Fruit fly (Drosophila melanogaster) whole organism, embryonic: ENCODE measurements around the gene CG10750.

Experiments
- Aef1 ChIP-seq: fragments of 200-800 bp; sonication (Bioruptor generic); IDR thresholded peaks from 3 replicates; pipeline ENCODE4 v1.3.6; 2022; ENCODE audit warnings: missing biosample characterization, missing genetic modification characterization
- Asciz ChIP-seq: fragments of 200-800 bp; sonication (Bioruptor generic); optimal IDR thresholded peaks from 2 replicates; lab custom pipeline; 2017; ENCODE audit warnings: missing biosample characterization, mild to moderate bottlenecking, missing genetic modification characterization, missing genetic modification reagents
- Awh ChIP-seq: fragments of 200-800 bp; sonication (Bioruptor generic); IDR thresholded peaks from 2 replicates; pipeline ENCODE4, ENCODE4 v1.3.6; 2022; ENCODE audit warnings: missing biosample characterization, missing genetic modification characterization
- C15 ChIP-seq: fragments of 200-800 bp; sonication (Bioruptor generic); IDR thresholded peaks from 3 replicates; pipeline ENCODE4 v1.3.6; 2022; ENCODE audit warnings: missing biosample characterization, missing genetic modification characterization
- CG10565 ChIP-seq: fragments of 200-800 bp; sonication (Bioruptor generic); optimal IDR thresholded peaks from 3 replicates; lab custom pipeline; 2016; ENCODE audit warnings: missing biosample characterization, mild to moderate bottlenecking, missing genetic modification characterization
- CG11695 ChIP-seq: fragments of 200-800 bp; sonication (Bioruptor generic); IDR thresholded peaks from 3 replicates; pipeline ENCODE4 v1.3.6; 2022; ENCODE audit warnings: missing biosample characterization, missing genetic modification characterization
- CG11723 ChIP-seq: fragments of 200-800 bp; sonication (Bioruptor generic); optimal IDR thresholded peaks from 2 replicates; lab custom pipeline; 2017; ENCODE audit warnings: missing biosample characterization, mild to moderate bottlenecking, missing genetic modification characterization
- CG13424 ChIP-seq: fragments of 200-800 bp; sonication (Bioruptor generic); optimal IDR thresholded peaks from 2 replicates; lab custom pipeline; 2019; ENCODE audit warnings: missing biosample characterization, mild to moderate bottlenecking, missing genetic modification characterization, moderate library complexity
- CG15601 ChIP-seq: fragments of 200-800 bp; sonication (Bioruptor generic); optimal IDR thresholded peaks from 3 replicates; lab custom pipeline; 2019; ENCODE audit warnings: missing biosample characterization, mild to moderate bottlenecking, missing genetic modification characterization, moderate library complexity
- CG16779 ChIP-seq: fragments of 200-800 bp; sonication (Bioruptor generic); IDR thresholded peaks from 2 replicates; pipeline ENCODE4 v1.3.6; 2022; ENCODE audit warnings: missing biosample characterization, missing genetic modification characterization
- CG17186 ChIP-seq: fragments of 200-800 bp; sonication (Bioruptor generic); optimal IDR thresholded peaks from 3 replicates; lab custom pipeline; 2017; ENCODE audit warnings: missing biosample characterization, missing genetic modification reagents, missing genetic modification characterization
- CG17361 ChIP-seq: fragments of 200-800 bp; sonication (Bioruptor generic); IDR thresholded peaks from 3 replicates; pipeline ENCODE4 v1.3.6; 2022; ENCODE audit warnings: missing biosample characterization, missing genetic modification characterization
- CG1792 ChIP-seq: fragments of 200-800 bp; sonication (Bioruptor generic); optimal IDR thresholded peaks from 2 replicates; lab custom pipeline; 2016; ENCODE audit warnings: missing biosample characterization, missing genetic modification characterization
- CG18262 ChIP-seq: fragments of 200-800 bp; optimal IDR thresholded peaks from 3 replicates; lab custom pipeline; 2019; ENCODE audit warnings: missing biosample characterization, mild to moderate bottlenecking, missing genetic modification characterization, moderate library complexity
- CG1832 ChIP-seq: fragments of 200-800 bp; sonication (Bioruptor generic); optimal IDR thresholded peaks from 2 replicates; lab custom pipeline; 2017; ENCODE audit warnings: missing biosample characterization, mild to moderate bottlenecking, missing genetic modification characterization, inconsistent platforms
- CG3847 ChIP-seq: fragments of 200-800 bp; sonication (Bioruptor generic); IDR thresholded peaks from 2 replicates; pipeline ENCODE4 v1.3.6; 2022; ENCODE audit warnings: missing biosample characterization, missing genetic modification characterization
- CG6272 ChIP-seq: fragments of 200-800 bp; sonication (Bioruptor generic); IDR thresholded peaks from 2 replicates; pipeline ENCODE4 v1.3.6; 2022; ENCODE audit warnings: missing biosample characterization, missing genetic modification characterization
- CG6683 ChIP-seq: fragments of 200-800 bp; sonication (Bioruptor generic); optimal IDR thresholded peaks from 2 replicates; lab custom pipeline; 2017; ENCODE audit warnings: missing biosample characterization, mild to moderate bottlenecking, missing genetic modification characterization, missing genetic modification reagents
- CG8359 ChIP-seq: fragments of 200-800 bp; sonication (Bioruptor generic); optimal IDR thresholded peaks from 2 replicates; lab custom pipeline; 2017; ENCODE audit warnings: missing biosample characterization, mild to moderate bottlenecking, missing genetic modification characterization, borderline replicate concordance
- CkIIα-i1 ChIP-seq: fragments of 200-800 bp; sonication (Bioruptor generic); IDR thresholded peaks from 2 replicates; pipeline ENCODE4 v1.3.6; 2022; ENCODE audit warnings: missing biosample characterization, missing genetic modification characterization
- Dip3 ChIP-seq: fragments of 200-800 bp; sonication (Bioruptor generic); optimal IDR thresholded peaks from 3 replicates; lab custom pipeline; 2016; ENCODE audit warnings: missing biosample characterization, missing genetic modification characterization
- GATAe ChIP-seq: fragments of 200-800 bp; sonication (Bioruptor generic); conservative IDR thresholded peaks from 2 replicates; pipeline ENCODE4 v1.3.6; 2022; ENCODE audit warnings: missing biosample characterization, missing genetic modification characterization
- HLH3B ChIP-seq: fragments of 200-800 bp; sonication (Bioruptor generic); IDR thresholded peaks from 2 replicates; pipeline ENCODE4 v1.3.6; 2022; ENCODE audit warnings: missing biosample characterization, missing genetic modification characterization
- Jarid2 ChIP-seq: fragments of 200-800 bp; sonication (Bioruptor generic); optimal IDR thresholded peaks from 3 replicates; lab custom pipeline; 2017; ENCODE audit warnings: mild to moderate bottlenecking, missing biosample characterization, missing genetic modification reagents, missing genetic modification characterization
- MBD-R2 ChIP-seq: fragments of 200-800 bp; sonication (Bioruptor generic); IDR thresholded peaks from 2 replicates; pipeline ENCODE4 v1.3.6; 2022; ENCODE audit warnings: missing biosample characterization, missing genetic modification characterization
- MTF-1 ChIP-seq: fragments of 200-800 bp; sonication (Bioruptor generic); optimal IDR thresholded peaks from 2 replicates; lab custom pipeline; 2018; ENCODE audit warnings: missing biosample characterization, mild to moderate bottlenecking, missing genetic modification characterization, borderline replicate concordance
- NfI ChIP-seq: fragments of 200-800 bp; sonication (Bioruptor generic); optimal IDR thresholded peaks from 3 replicates; lab custom pipeline; 2018; ENCODE audit warnings: missing biosample characterization, mild to moderate bottlenecking, missing genetic modification characterization, moderate library complexity
- Trl ChIP-seq, 3 experiments: fragments of >200 bp in 2 of 3; fragments of 200-800 bp in 1 of 3; sonication (Bioruptor generic) in 1 of 3; optimal IDR thresholded peaks; 2 replicates in 1 of 3; 3 replicates in 2 of 3; lab custom pipeline; 2016 to 2017; ENCODE audit warnings: missing biosample characterization in 1 of 3, missing genetic modification characterization in 1 of 3
- Vsx1 ChIP-seq: fragments of 200-800 bp; sonication (Bioruptor generic); optimal IDR thresholded peaks from 2 replicates; lab custom pipeline; 2017; ENCODE audit warnings: missing biosample characterization, mild to moderate bottlenecking, missing genetic modification characterization, missing genetic modification reagents
- Xbp1 ChIP-seq: fragments of 200-800 bp; sonication (Bioruptor generic); optimal IDR thresholded peaks from 3 replicates; lab custom pipeline; 2016; ENCODE audit warnings: missing biosample characterization, mild to moderate bottlenecking, missing genetic modification characterization
- aop ChIP-seq: fragments of 200-800 bp; sonication (Bioruptor generic); IDR thresholded peaks from 2 replicates; pipeline ENCODE4 v1.3.6; 2022; ENCODE audit warnings: missing biosample characterization, missing genetic modification characterization
- ash1 ChIP-seq: fragments of 200-800 bp; sonication (Bioruptor generic); optimal IDR thresholded peaks from 2 replicates; lab custom pipeline; 2018; ENCODE audit warnings: missing biosample characterization, mild to moderate bottlenecking, missing genetic modification characterization
- bcd ChIP-seq: fragments of 200-800 bp; sonication (Bioruptor generic); optimal IDR thresholded peaks from 2 replicates; lab custom pipeline; 2017; ENCODE audit warnings: missing biosample characterization, mild to moderate bottlenecking, missing genetic modification characterization
- chif ChIP-seq, 2 experiments: fragments of 200-800 bp; sonication (Bioruptor generic); optimal IDR thresholded peaks; 3 replicates each; lab custom pipeline; 2016; ENCODE audit warnings: missing biosample characterization in 2 of 2, missing genetic modification characterization in 2 of 2
- dm ChIP-seq: fragments of 200-800 bp; sonication (Bioruptor generic); optimal IDR thresholded peaks from 3 replicates; lab custom pipeline; 2016; ENCODE audit warnings: missing biosample characterization, missing genetic modification characterization
- dmrt11E ChIP-seq: fragments of 200-800 bp; sonication (Bioruptor generic); optimal IDR thresholded peaks from 3 replicates; lab custom pipeline; 2018; ENCODE audit warnings: missing biosample characterization, mild to moderate bottlenecking, missing genetic modification characterization, moderate library complexity
- emc ChIP-seq: fragments of 200-800 bp; sonication (Bioruptor generic); optimal IDR thresholded peaks from 2 replicates; lab custom pipeline; 2016; ENCODE audit warnings: missing biosample characterization, missing genetic modification characterization
- fru ChIP-seq: fragments of >200 bp; optimal IDR thresholded peaks from 2 replicates; lab custom pipeline; 2017
- grn ChIP-seq: fragments of 200-800 bp; sonication (Bioruptor generic); optimal IDR thresholded peaks from 3 replicates; lab custom pipeline; 2017; ENCODE audit warnings: missing biosample characterization, missing genetic modification characterization
- ham ChIP-seq: fragments of 200-800 bp; sonication (Bioruptor generic); IDR thresholded peaks from 2 replicates; pipeline ENCODE4 v1.3.6; 2022; ENCODE audit warnings: missing biosample characterization, missing genetic modification characterization
- inv ChIP-seq: fragments of 200-800 bp; sonication (Bioruptor generic); IDR thresholded peaks from 2 replicates; pipeline ENCODE4 v1.3.6; 2022; ENCODE audit warnings: missing biosample characterization, missing genetic modification characterization; ENCODE audit not compliant: partially characterized antibody
- jing ChIP-seq: fragments of 200-800 bp; sonication (Bioruptor generic); optimal IDR thresholded peaks from 2 replicates; lab custom pipeline; 2018; ENCODE audit warnings: missing biosample characterization, mild to moderate bottlenecking, missing genetic modification characterization
- lola ChIP-seq, 3 experiments: fragments of >200 bp in 2 of 3; fragments of 200-800 bp in 1 of 3; sonication (Bioruptor generic) in 1 of 3; optimal IDR thresholded peaks; 2 replicates each; lab custom pipeline; 2017 to 2019; ENCODE audit warnings: missing biosample characterization in 3 of 3, missing genetic modification characterization in 3 of 3, mild to moderate bottlenecking in 1 of 3, moderate library complexity in 1 of 3
- lov ChIP-seq, 2 experiments: fragments of 200-800 bp in 1 of 2; fragments of >200 bp in 1 of 2; sonication (Bioruptor generic) in 1 of 2; IDR thresholded peaks in 1 of 2; optimal IDR thresholded peaks in 1 of 2; 2 replicates in 1 of 2; 3 replicates in 1 of 2; pipeline versions ENCODE4 v1.3.6 to Lab custom; 2017 to 2022; ENCODE audit warnings: missing biosample characterization in 1 of 2, missing genetic modification characterization in 1 of 2
- mirr ChIP-seq: fragments of 200-800 bp; sonication (Bioruptor generic); optimal IDR thresholded peaks from 3 replicates; lab custom pipeline; 2018; ENCODE audit warnings: missing biosample characterization, mild to moderate bottlenecking, missing genetic modification characterization
- pnt ChIP-seq: fragments of 200-800 bp; sonication (Bioruptor generic); optimal IDR thresholded peaks from 3 replicates; lab custom pipeline; 2016; ENCODE audit warnings: missing biosample characterization, missing genetic modification characterization
- sens ChIP-seq: fragments of 200-800 bp; sonication (Bioruptor generic); peaks from one replicate; lab custom pipeline; 2016; ENCODE audit warnings: missing biosample characterization, missing genetic modification characterization
- sqz ChIP-seq: fragments of 200-800 bp; sonication (Bioruptor generic); optimal IDR thresholded peaks from 3 replicates; lab custom pipeline; 2018; ENCODE audit warnings: missing biosample characterization, mild to moderate bottlenecking, missing genetic modification characterization
- tin ChIP-seq: fragments of 200-800 bp; sonication (Bioruptor generic); optimal IDR thresholded peaks from 3 replicates; lab custom pipeline; 2016; ENCODE audit warnings: missing biosample characterization, missing genetic modification characterization
- wek ChIP-seq: fragments of 200-800 bp; sonication (Bioruptor generic); optimal IDR thresholded peaks from 3 replicates; lab custom pipeline; 2018; ENCODE audit warnings: missing biosample characterization, mild to moderate bottlenecking, missing genetic modification characterization, moderate library complexity
- wor ChIP-seq: fragments of 200-800 bp; sonication (Bioruptor generic); IDR thresholded peaks from 2 replicates; pipeline ENCODE4 v1.3.6; 2022; ENCODE audit warnings: missing biosample characterization, missing genetic modification characterization

CG10750 gene

DNA sequence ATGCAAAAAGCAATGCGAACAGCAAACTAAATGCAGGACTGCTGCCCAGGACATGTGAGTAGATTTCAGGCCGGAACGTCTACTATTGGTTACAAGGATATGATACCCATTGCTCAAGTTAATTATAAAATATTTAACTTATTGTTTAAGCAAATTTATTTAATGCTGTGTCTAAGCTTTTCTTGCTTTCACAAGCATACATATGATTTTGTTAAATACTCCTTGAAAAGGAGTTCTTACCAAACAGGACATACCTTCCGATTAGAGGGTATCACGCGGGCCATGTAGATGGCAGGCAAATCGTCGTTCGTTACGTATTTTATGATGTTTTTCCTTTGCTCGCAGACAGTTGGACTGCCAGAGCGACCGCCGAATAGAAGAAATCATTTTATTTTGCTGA lies 14.5 kb upstream of the CG10750 start (continued):
- TF ChIP-seq CG8359 (GFP tag; lab: Kevin White, UChicago) (no peak), CG11695 (no peak), CG17361 (GFP tag; lab: Robert Waterston, UW) (0 out of 3 replicates have a peak, but pooled peaks have one; percentile 34), fru (no peak), lov (optimal IDR thresholded peaks at IDR 0.05; lab: Kevin White, UChicago) (no peak), lov (GFP tag; IDR thresholded peaks at IDR 0.05; lab: Robert Waterston, UW) (no peak), sqz (no peak), tin (peak; percentile 29), bcd (GFP tag; lab: Kevin White, UChicago) (peak; percentile 45), CG1832 (no peak), mirr (no peak), CG18262 (tag; lab: Kevin White, UChicago) (peak; percentile 40), Vsx1 (GFP tag; lab: Kevin White, UChicago) (no peak), pnt (GFP tag; lab: Kevin White, UChicago) (no peak), CG16779 (GFP tag; lab: Robert Waterston, UW) (no peak), HLH3B (GFP tag; lab: Robert Waterston, UW) (peak; percentile 44; the same call in 1 of the 2 replicates), CG17186 (no peak), dm (no peak), C15 (GFP tag; lab: Robert Waterston, UW) (no peak), ham (no peak), Asciz (GFP tag; lab: Kevin White, UChicago) (no peak), CG3847 (GFP tag; lab: Robert Waterston, UW) (no peak), emc (GFP tag; lab: Kevin White, UChicago) (no peak), Trl (optimal IDR thresholded peaks at IDR 0.05; lab: Kevin White, UChicago) (no peak), Trl (GFP tag; optimal IDR thresholded peaks at IDR 0.05; lab: Kevin White, UChicago) (no peak), Xbp1 (GFP tag; lab: Kevin White, UChicago) (peak; percentile 35), CG13424 (tag; lab: Kevin White, UChicago) (peak; percentile 41), dmrt11E (tag; lab: Kevin White, UChicago) (peak; percentile 44), NfI (GFP tag; lab: Kevin White, UChicago) (peak; percentile 24), grn (GFP tag; lab: Kevin White, UChicago) (no peak), CG1792 (GFP tag; lab: Kevin White, UChicago) (no peak), wek (GFP tag; lab: Kevin White, UChicago) (no peak), Jarid2 (GFP tag; lab: Kevin White, UChicago) (no peak), MTF-1 (GFP tag; lab: Kevin White, UChicago) (no peak), chif (GFP tag; optimal IDR thresholded peaks at IDR 0.05; lab: Kevin White, UChicago) (peak in 1 of 2 experiments; percentile 31), Awh (GFP tag; lab: Robert Waterston, UW) (no peak), jing (no peak), aop (GFP tag; lab: Robert Waterston, UW) (no peak), CG6683 (GFP tag; lab: Kevin White, UChicago) (no peak), ash1 (GFP tag; lab: Kevin White, UChicago) (no peak), MBD-R2 (no peak; the same call in 1 of the 2 replicates), Dip3 (GFP tag; lab: Kevin White, UChicago) (no peak), CkIIα-i1 (GFP tag; lab: Robert Waterston, UW) (no peak), sens (GFP tag; lab: Kevin White, UChicago) (peak; percentile 77), CG11723 (no peak), CG15601 (tag; lab: Kevin White, UChicago) (no peak), Aef1 (GFP tag; lab: Robert Waterston, UW) (no peak), inv (GFP tag; lab: Robert Waterston, UW) (no peak), wor (GFP tag; lab: Robert Waterston, UW) (no peak), GATAe (GFP tag; lab: Robert Waterston, UW) (no peak), CG10565 (GFP tag; lab: Kevin White, UChicago) (no peak), lola (GFP tag; optimal IDR thresholded peaks at IDR 0.05; lab: Kevin White, UChicago) (no peak), CG6272 (GFP tag; lab: Robert Waterston, UW) (no peak)
